Worm (Caenorhabditis elegans) whole organism, L1 larva: ENCODE results near the gene C43C3.4.

Experiments used
- C04F5.9 ChIP-seq: sonication (generic microtip); optimal IDR thresholded peaks from 2 replicates; lab custom pipeline; 2016; ENCODE audit warnings: missing genetic modification characterization, missing compliant biosample characterization
- C16A3.4 ChIP-seq: fragments of 150-350 bp; optimal IDR thresholded peaks from 2 replicates; lab custom pipeline; 2014; ENCODE audit warnings: missing biosample characterization, missing genetic modification characterization
- C34B4.2 ChIP-seq: sonication (generic microtip); optimal IDR thresholded peaks from 2 replicates; lab custom pipeline; 2017; ENCODE audit warnings: mild to moderate bottlenecking, missing genetic modification characterization, missing compliant biosample characterization
- Y116A8C.19 ChIP-seq: sonication (generic microtip); optimal IDR thresholded peaks from 2 replicates; lab custom pipeline; 2016; ENCODE audit warnings: missing compliant biosample characterization, missing genetic modification characterization, borderline replicate concordance
- aha-1 ChIP-seq: fragments of 150-350 bp; optimal IDR thresholded peaks from 2 replicates; lab custom pipeline; 2014; ENCODE audit warnings: missing biosample characterization, missing genetic modification characterization
- ceh-88 ChIP-seq: fragments of 200-800 bp; sonication (Bioruptor generic); IDR thresholded peaks from 2 replicates; pipeline ENCODE4 v1.3.6; 2022; ENCODE audit warnings: missing genetic modification characterization, missing compliant biosample characterization
- ces-1 ChIP-seq: fragments of 150-350 bp; optimal IDR thresholded peaks from 2 replicates; lab custom pipeline; 2014; ENCODE audit warnings: missing biosample characterization, missing genetic modification reagents, missing genetic modification characterization
- dsc-1 ChIP-seq: sonication (generic microtip); optimal IDR thresholded peaks from 2 replicates; lab custom pipeline; 2016; ENCODE audit warnings: mild to moderate bottlenecking, missing genetic modification characterization, missing compliant biosample characterization
- efl-1 ChIP-seq, 4 experiments: fragments of 150-350 bp; optimal IDR thresholded peaks in 3 of 4; peaks in 1 of 4; 1 replicate in 1 of 4; 2 replicates in 3 of 4; lab custom pipeline; 2014; ENCODE audit warnings: missing biosample characterization in 2 of 4, missing genetic modification characterization in 2 of 4, missing genetic modification reagents in 2 of 4
- egl-27 ChIP-seq, 2 experiments: fragments of 150-350 bp in 1 of 2; sonication (generic microtip); optimal IDR thresholded peaks; 3 replicates each; lab custom pipeline; 2017 to 2018; ENCODE audit warnings: missing biosample characterization in 2 of 2, missing genetic modification characterization in 2 of 2, missing genetic modification reagents in 2 of 2
- elt-2 ChIP-seq: sonication (generic microtip); optimal IDR thresholded peaks from 2 replicates; lab custom pipeline; 2016; ENCODE audit warnings: missing genetic modification characterization, mild to moderate bottlenecking, inconsistent platforms, missing compliant biosample characterization, missing genetic modification reagents
- elt-3 ChIP-seq, 6 experiments: fragments of 150-350 bp in 1 of 6; sonication (generic microtip); optimal IDR thresholded peaks; 2 replicates each; lab custom pipeline; 2017 to 2018; ENCODE audit warnings: missing biosample characterization in 6 of 6, missing genetic modification characterization in 6 of 6, inconsistent platforms in 1 of 6
- fkh-10 ChIP-seq: sonication (generic microtip); optimal IDR thresholded peaks from 2 replicates; lab custom pipeline; 2017; ENCODE audit warnings: missing biosample characterization, missing genetic modification reagents, missing genetic modification characterization
- grh-1 ChIP-seq: fragments of 200-800 bp; sonication (Bioruptor generic); IDR thresholded peaks from 2 replicates; pipeline ENCODE4 v1.3.6; 2022; ENCODE audit warnings: missing genetic modification reagents, missing genetic modification characterization, missing compliant biosample characterization
- hlh-4 ChIP-seq: sonication (generic microtip); optimal IDR thresholded peaks from 2 replicates; lab custom pipeline; 2016; ENCODE audit warnings: mild to moderate bottlenecking, missing genetic modification characterization, missing compliant biosample characterization
- lin-13 ChIP-seq: fragments of 150-350 bp; optimal IDR thresholded peaks from 2 replicates; lab custom pipeline; 2014; ENCODE audit warnings: missing biosample characterization, missing genetic modification reagents, missing genetic modification characterization
- lin-14 ChIP-seq: fragments of 200-800 bp; sonication (Bioruptor generic); optimal IDR thresholded peaks from 2 replicates; lab custom pipeline; 2018; ENCODE audit warnings: mild to moderate bottlenecking, missing genetic modification characterization, moderate library complexity, missing compliant biosample characterization
- lin-35 ChIP-seq, 2 experiments: fragments of 150-350 bp; optimal IDR thresholded peaks; 2 replicates each; lab custom pipeline; 2014; ENCODE audit warnings: missing biosample characterization in 2 of 2, missing genetic modification characterization in 2 of 2, missing genetic modification reagents in 2 of 2
- mab-9 ChIP-seq: fragments of 200-800 bp; sonication (Bioruptor generic); IDR thresholded peaks from 2 replicates; pipeline ENCODE4 v1.3.6; 2022; ENCODE audit warnings: missing genetic modification reagents, missing genetic modification characterization, missing compliant biosample characterization
- nhr-19 ChIP-seq: fragments of 200-800 bp; sonication (Bioruptor generic); conservative IDR thresholded peaks from 2 replicates; pipeline ENCODE4 v1.3.6; 2022; ENCODE audit warnings: missing genetic modification characterization, missing compliant biosample characterization
- nhr-20 ChIP-seq: sonication (generic microtip); optimal IDR thresholded peaks from 2 replicates; lab custom pipeline; 2016; ENCODE audit warnings: mild to moderate bottlenecking, missing genetic modification characterization, missing compliant biosample characterization
- nhr-237 ChIP-seq: fragments of 150-350 bp; optimal IDR thresholded peaks from 2 replicates; lab custom pipeline; 2014; ENCODE audit warnings: missing biosample characterization, missing genetic modification characterization
- nhr-71 ChIP-seq: sonication (generic microtip); optimal IDR thresholded peaks from 2 replicates; lab custom pipeline; 2016; ENCODE audit warnings: mild to moderate bottlenecking, missing genetic modification characterization, moderate library complexity, missing compliant biosample characterization
- nhr-84 ChIP-seq: sonication (generic microtip); optimal IDR thresholded peaks from 2 replicates; lab custom pipeline; 2017; ENCODE audit warnings: missing biosample characterization, missing genetic modification characterization
- nhr-85 ChIP-seq: sonication (generic microtip); peaks from one replicate; lab custom pipeline; 2016; ENCODE audit warnings: missing genetic modification characterization, inconsistent platforms, missing compliant biosample characterization
- nhr-90 ChIP-seq: sonication (generic microtip); optimal IDR thresholded peaks from 2 replicates; lab custom pipeline; 2016; ENCODE audit warnings: mild to moderate bottlenecking, missing genetic modification characterization, missing compliant biosample characterization; ENCODE audit not compliant: poor library complexity
- pqm-1 ChIP-seq: sonication (generic microtip); optimal IDR thresholded peaks from 3 replicates; lab custom pipeline; 2017; ENCODE audit warnings: missing biosample characterization, missing genetic modification characterization
- snu-23 ChIP-seq: sonication (generic microtip); optimal IDR thresholded peaks from 2 replicates; lab custom pipeline; 2016; ENCODE audit warnings: missing genetic modification characterization, missing compliant biosample characterization
- sox-4 ChIP-seq: sonication (generic microtip); optimal IDR thresholded peaks from 2 replicates; lab custom pipeline; 2016; ENCODE audit warnings: missing genetic modification characterization, missing compliant biosample characterization
- sptf-1 ChIP-seq: fragments of 150-350 bp; optimal IDR thresholded peaks from 2 replicates; lab custom pipeline; 2014; ENCODE audit warnings: missing biosample characterization, missing genetic modification characterization
- sup-37 ChIP-seq: fragments of 200-800 bp; sonication (Bioruptor generic); optimal IDR thresholded peaks from 2 replicates; lab custom pipeline; 2018; ENCODE audit warnings: mild to moderate bottlenecking, missing genetic modification characterization, missing compliant biosample characterization
- swsn-7 ChIP-seq: sonication (generic microtip); optimal IDR thresholded peaks from 2 replicates; lab custom pipeline; 2016; ENCODE audit warnings: missing genetic modification characterization, missing compliant biosample characterization
- tlp-1 ChIP-seq: fragments of 150-350 bp; optimal IDR thresholded peaks from 2 replicates; lab custom pipeline; 2014; ENCODE audit warnings: missing biosample characterization, missing genetic modification characterization
- vab-15 ChIP-seq: sonication (generic microtip); optimal IDR thresholded peaks from 2 replicates; lab custom pipeline; 2017; ENCODE audit warnings: missing genotype, mild to moderate bottlenecking, missing genetic modification characterization, missing compliant biosample characterization
- ztf-4 ChIP-seq: fragments of 150-350 bp; optimal IDR thresholded peaks from 2 replicates; lab custom pipeline; 2014; ENCODE audit warnings: missing biosample characterization, missing genetic modification characterization

The C43C3.4 gene

DNA sequence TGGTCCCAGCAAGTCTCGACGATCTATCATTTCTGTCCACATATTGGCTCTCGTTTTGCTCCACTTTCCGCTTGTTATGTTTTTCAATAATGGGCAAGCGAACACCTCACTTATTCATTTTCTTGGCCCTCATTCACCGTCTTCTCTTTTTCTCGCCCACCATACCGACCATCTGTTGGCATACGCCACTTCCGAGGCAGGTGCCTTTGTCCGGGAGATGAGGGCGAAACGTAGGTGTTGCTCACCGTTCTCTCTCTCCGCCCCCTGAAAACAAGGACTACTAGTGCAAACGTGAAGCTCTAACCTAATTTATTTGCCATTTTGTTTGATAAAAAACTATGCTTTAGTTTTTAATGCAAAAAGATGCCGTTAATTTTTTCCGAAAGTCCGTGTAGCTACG, 23.0 kb upstream of the C43C3.4 start:
- TF ChIP-seq egl-27 (tag; optimal IDR thresholded peaks at IDR 0.05; lab: Kevin White, UChicago) = no peak
- no peak for TF ChIP-seq C16A3.4 (tag; lab: Kevin White, UChicago)
- no peak for TF ChIP-seq grh-1 (GFP tag; lab: Robert Waterston, UW)
- no peak for TF ChIP-seq ces-1 (GFP tag; lab: Kevin White, UChicago)
- no peak for TF ChIP-seq snu-23 (GFP tag; lab: Kevin White, UChicago)
- no peak for TF ChIP-seq C34B4.2 (tag; lab: Kevin White, UChicago)
- no peak for TF ChIP-seq nhr-71
- no peak for TF ChIP-seq nhr-19 (GFP tag; lab: Robert Waterston, UW)
- no peak for TF ChIP-seq ztf-4

DNA sequence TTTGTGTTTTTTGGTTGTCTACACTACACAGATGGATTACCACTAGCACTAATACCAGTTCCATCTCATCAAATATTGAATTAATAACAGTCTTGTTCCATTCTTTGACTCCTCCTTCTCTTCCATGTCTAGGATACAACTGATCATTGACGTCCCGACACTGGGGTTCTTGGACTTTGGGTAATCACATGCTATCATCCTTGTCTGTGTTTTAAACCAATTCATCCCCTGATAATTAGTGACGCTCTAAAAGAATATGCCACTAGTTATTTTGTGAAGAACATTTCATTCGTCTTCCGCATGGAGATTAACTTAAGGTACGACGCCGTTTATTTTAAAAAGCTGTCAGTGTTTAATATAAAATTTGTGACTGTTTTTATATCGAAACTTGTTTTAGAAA, 15.7 kb upstream of the C43C3.4 start, which contains the start of gene npr-18:
Gene npr-18 (plus strand): TSS at position 301 of the 400 bp plus-strand sequence.
- TF ChIP-seq elt-3 (tag; optimal IDR thresholded peaks at IDR 0.05; lab: Kevin White, UChicago) (no peak), sptf-1 (tag; lab: Kevin White, UChicago) (no peak), dsc-1 (tag; lab: Kevin White, UChicago) (peak; percentile 72), nhr-90 (tag; lab: Kevin White, UChicago) (no peak)

DNA sequence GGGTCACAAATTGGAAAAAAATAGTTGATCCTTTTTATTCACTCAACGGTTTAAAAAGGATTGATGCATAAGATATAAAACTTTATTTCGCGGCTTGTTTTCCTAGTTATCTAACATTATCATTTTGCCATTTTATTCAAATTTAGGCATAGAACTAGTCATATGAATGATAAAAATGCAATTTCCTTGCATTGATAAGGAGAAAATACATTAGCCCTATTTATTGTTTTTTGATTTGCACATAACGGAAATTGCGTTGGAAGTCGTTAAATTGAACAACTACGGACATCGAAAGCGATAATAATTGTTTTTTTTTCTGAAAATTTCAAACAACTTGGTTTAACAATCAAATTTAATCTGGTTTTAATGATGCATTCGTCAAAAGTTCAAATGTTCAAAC, 12.6 kb upstream of the C43C3.4 start:
- no peak for TF ChIP-seq nhr-237
- no peak for TF ChIP-seq hlh-4 (tag; lab: Kevin White, UChicago)
- no peak for TF ChIP-seq nhr-84
- no peak for TF ChIP-seq mab-9 (GFP tag; lab: Robert Waterston, UW)
- peak; percentile 25 for TF ChIP-seq tlp-1 (tag; lab: Kevin White, UChicago)
- no peak for TF ChIP-seq nhr-85 (tag; lab: Kevin White, UChicago)
- no peak for TF ChIP-seq efl-1 (optimal IDR thresholded peaks at IDR 0.05; lab: Kevin White, UChicago)
- peak in 1 of 2 experiments; percentile 85 for TF ChIP-seq efl-1 (GFP tag; optimal IDR thresholded peaks at IDR 0.05 in 1 of 2; lab: Kevin White, UChicago)
- TF ChIP-seq sup-37 (GFP tag; lab: Kevin White, UChicago) = no peak
- peak; percentile 23 for TF ChIP-seq lin-14 (GFP tag; lab: Kevin White, UChicago)
- TF ChIP-seq pqm-1 (tag; lab: Kevin White, UChicago) = no peak
- no peak for TF ChIP-seq ceh-88 (GFP tag; lab: Robert Waterston, UW)
- TF ChIP-seq elt-2 (tag; lab: Kevin White, UChicago) = peak; percentile 83
- TF ChIP-seq Y116A8C.19 (tag; lab: Kevin White, UChicago) = no peak
- TF ChIP-seq, all 84 proteins: peak for 4

DNA sequence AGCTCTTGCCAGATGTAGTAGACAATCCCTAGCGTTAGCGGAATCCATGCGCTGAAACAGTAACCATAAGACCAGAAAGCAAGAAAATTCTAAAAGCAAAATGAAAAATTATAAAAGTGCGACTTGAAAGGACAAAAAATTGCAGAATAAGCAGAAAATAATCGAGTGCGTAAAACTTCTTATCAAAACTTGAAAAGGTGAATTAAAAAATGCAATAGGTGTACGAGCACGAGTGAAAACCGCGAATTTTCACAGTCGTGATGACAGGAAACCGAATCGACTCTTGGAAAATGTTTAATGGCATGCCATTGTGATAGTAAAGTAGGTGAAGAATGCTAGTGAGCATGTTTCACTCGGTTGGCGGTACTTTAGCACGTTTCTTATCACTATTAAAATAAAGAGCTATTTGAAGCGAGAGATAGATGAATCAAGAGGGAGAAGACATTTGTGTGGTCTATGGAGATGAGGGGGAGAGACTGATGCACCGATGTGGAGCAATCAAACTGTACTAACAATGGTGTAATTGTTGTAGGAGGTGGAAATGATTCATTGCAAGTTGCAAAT, 5.5 kb upstream of the C43C3.4 start, which contains the start of gene ifp-1:
Gene ifp-1 (minus strand): TSS at position 51 of the 564 bp plus-strand sequence.
- TF ChIP-seq aha-1 (tag; lab: Kevin White, UChicago) = no peak
- peak; percentile 11 for TF ChIP-seq nhr-20 (tag; lab: Kevin White, UChicago)
- TF ChIP-seq swsn-7 = no peak
- TF ChIP-seq fkh-10 = no peak
- TF ChIP-seq C04F5.9 = no peak
- TF ChIP-seq sox-4 (tag; lab: Kevin White, UChicago) = no peak
- no peak for TF ChIP-seq snu-23 (GFP tag; lab: Kevin White, UChicago)
- TF ChIP-seq lin-35 (GFP tag; optimal IDR thresholded peaks at IDR 0.05; lab: Kevin White, UChicago) = peak in 1 of 2 experiments; percentile 24
- TF ChIP-seq vab-15 (tag; lab: Kevin White, UChicago) = no peak
- no peak for TF ChIP-seq lin-13 (GFP tag; lab: Kevin White, UChicago)
- TF ChIP-seq elt-2 (tag; lab: Kevin White, UChicago) = peak; percentile 92
